Worm (Caenorhabditis elegans) whole organism, L3 larva: ENCODE measurements around the gene let-756.

Source experiments
- fkh-10 ChIP-seq: sonication (generic microtip); optimal IDR thresholded peaks from 2 replicates; lab custom pipeline; 2017; ENCODE audit warnings: missing biosample characterization, missing genetic modification reagents, missing genetic modification characterization
- hmg-11 ChIP-seq: sonication (generic microtip); optimal IDR thresholded peaks from 2 replicates; lab custom pipeline; 2016; ENCODE audit warnings: missing genetic modification characterization, missing compliant biosample characterization
- nhr-25 ChIP-seq: sonication (generic microtip); optimal IDR thresholded peaks from 2 replicates; lab custom pipeline; 2017; ENCODE audit warnings: missing biosample characterization, missing genetic modification characterization
- nhr-67 ChIP-seq: fragments of 150-350 bp; optimal IDR thresholded peaks from 2 replicates; lab custom pipeline; 2014; ENCODE audit warnings: missing biosample characterization, missing genetic modification characterization
- nhr-76 ChIP-seq: fragments of 150-350 bp; sonication (generic microtip); optimal IDR thresholded peaks from 5 replicates; lab custom pipeline; 2014; ENCODE audit warnings: missing biosample characterization, missing genetic modification characterization

Gene let-756

DNA sequence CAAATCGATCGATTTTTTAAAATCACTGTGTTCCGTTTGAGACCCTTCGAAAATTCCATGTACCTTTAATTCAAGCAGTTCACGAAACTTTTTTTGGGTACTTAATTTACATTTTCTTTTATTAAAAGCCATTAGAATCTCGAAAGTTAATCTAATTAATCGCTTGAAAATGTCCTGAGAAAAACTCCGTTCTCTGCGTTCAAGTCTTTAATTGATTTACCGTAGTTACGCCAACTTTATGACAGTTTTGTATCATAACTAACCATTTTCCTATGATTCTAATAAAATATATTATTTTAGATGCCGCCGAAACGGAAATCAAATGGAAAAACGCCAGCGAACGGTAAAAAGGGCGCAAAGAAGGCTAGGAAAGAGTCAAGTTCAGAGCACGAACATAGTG, 47.3 kb downstream of the let-756 start, which contains the start of gene jhdm-1:
Gene jhdm-1 (plus strand): TSS at position 301 of the 400 bp plus-strand sequence.
- TF ChIP-seq nhr-67, result no peak
- TF ChIP-seq hmg-11 (tag; lab: Kevin White, UChicago), result no peak
- TF ChIP-seq fkh-10, result no peak
- no peak for TF ChIP-seq nhr-25 (tag; lab: Kevin White, UChicago)
- no peak for TF ChIP-seq nhr-76 (tag; lab: Kevin White, UChicago)
